Fruit fly (Drosophila melanogaster): ENCODE results near the gene CG17751.

The CG17751 gene

DNA sequence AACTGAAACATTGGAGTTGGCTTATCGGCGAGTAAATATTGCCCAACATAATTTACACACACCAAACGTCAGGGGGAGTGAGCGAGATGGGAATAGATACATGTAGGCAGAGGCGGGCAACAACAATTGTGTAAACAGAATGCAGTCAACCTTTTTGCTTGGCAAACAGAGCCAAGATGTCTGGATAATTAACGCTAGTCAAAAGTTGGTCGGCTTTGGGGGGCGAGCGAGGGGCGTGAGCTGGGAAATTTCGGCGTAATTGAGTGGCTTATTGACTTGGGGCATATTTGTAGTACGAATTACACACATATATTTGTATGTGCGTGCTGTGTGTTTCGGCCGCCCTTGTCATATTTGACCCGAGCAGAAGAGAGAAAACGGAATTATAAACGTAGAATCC, 22.2 kb upstream of the CG17751 start (continued):
- TF ChIP-seq Opbp (GFP tag; IDR thresholded peaks at IDR 0.05; ENCODE audit: partially characterized antibody), result no peak
- no peak for TF ChIP-seq al (GFP tag; IDR thresholded peaks at IDR 0.05)
- peak; percentile 32; the same call in 1 of the 2 replicates for TF ChIP-seq CG9932 (GFP tag; IDR thresholded peaks at IDR 0.05)
- no peak for TF ChIP-seq Dip3 (GFP tag; optimal IDR thresholded peaks at IDR 0.05)
- peak; percentile 67 for TF ChIP-seq CG32767 (GFP tag; IDR thresholded peaks at IDR 0.05)
- 0 out of 3 replicates have a peak, but pooled peaks have one; percentile 46 for TF ChIP-seq CG7357 (GFP tag; IDR thresholded peaks at IDR 0.05)
- TF ChIP-seq bowl (GFP tag; IDR thresholded peaks at IDR 0.05), result peak; percentile 51
- peak; percentile 68 for TF ChIP-seq slp2 (GFP tag; optimal IDR thresholded peaks at IDR 0.05)
- no peak for TF ChIP-seq CG16779 (GFP tag; IDR thresholded peaks at IDR 0.05)

DNA sequence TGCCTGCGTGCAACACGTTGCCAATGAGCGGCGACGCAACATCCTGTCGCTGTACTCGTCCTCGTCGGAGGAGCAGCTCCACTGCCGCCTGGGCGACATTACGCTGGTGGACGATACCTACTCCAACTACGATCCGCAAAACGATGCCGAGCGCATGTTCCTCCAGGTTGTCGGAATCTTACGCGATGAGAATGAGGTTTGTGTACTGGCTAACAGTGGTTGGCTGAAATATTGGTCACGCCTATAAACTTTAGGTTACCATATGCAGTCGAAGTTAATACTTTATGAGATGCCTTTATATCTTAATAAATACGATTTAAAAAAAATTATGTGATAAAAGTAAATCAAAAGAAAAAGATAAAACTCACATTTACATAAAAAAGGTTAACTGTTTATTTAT, 20.7 kb upstream of the CG17751 start:
- TF ChIP-seq HLH54F (GFP tag; optimal IDR thresholded peaks at IDR 0.05) (no peak), CG6272 (GFP tag; IDR thresholded peaks at IDR 0.05) (no peak), CG12744 (GFP tag; optimal IDR thresholded peaks at IDR 0.05) (no peak), CG8478 (optimal IDR thresholded peaks at IDR 0.05) (peak; percentile 22), CG2889 (GFP tag; IDR thresholded peaks at IDR 0.05) (no peak), bigmax (GFP tag; optimal IDR thresholded peaks at IDR 0.05) (no peak), slbo (GFP tag; IDR thresholded peaks at IDR 0.05) (peak; percentile 9; the same call in 1 of the 2 replicates), knrl (GFP tag; IDR thresholded peaks at IDR 0.05; ENCODE audit: partially characterized antibody) (0 out of 3 replicates have a peak, but pooled peaks have one; percentile 4), CG4730 (GFP tag; IDR thresholded peaks at IDR 0.05) (0 out of 2 replicates have a peak, but pooled peaks have one; percentile 5), ftz-f1 (GFP tag; optimal IDR thresholded peaks at IDR 0.05) (no peak), CG15073 (GFP tag; optimal IDR thresholded peaks at IDR 0.05) (peak; percentile 95), sima (GFP tag; optimal IDR thresholded peaks at IDR 0.05) (no peak), CG6791 (GFP tag; IDR thresholded peaks at IDR 0.05; ENCODE audit: partially characterized antibody) (no peak), Neu2 (GFP tag; optimal IDR thresholded peaks at IDR 0.05; ENCODE audit: borderline replicate concordance) (no peak), Oaz (GFP tag; IDR thresholded peaks at IDR 0.05) (no peak), CG16779 (GFP tag; IDR thresholded peaks at IDR 0.05) (no peak), tin (GFP tag; optimal IDR thresholded peaks at IDR 0.05) (no peak), TFAM (GFP tag; optimal IDR thresholded peaks at IDR 0.05) (no peak), ttk (GFP tag; IDR thresholded peaks at IDR 0.05) (no peak)

DNA sequence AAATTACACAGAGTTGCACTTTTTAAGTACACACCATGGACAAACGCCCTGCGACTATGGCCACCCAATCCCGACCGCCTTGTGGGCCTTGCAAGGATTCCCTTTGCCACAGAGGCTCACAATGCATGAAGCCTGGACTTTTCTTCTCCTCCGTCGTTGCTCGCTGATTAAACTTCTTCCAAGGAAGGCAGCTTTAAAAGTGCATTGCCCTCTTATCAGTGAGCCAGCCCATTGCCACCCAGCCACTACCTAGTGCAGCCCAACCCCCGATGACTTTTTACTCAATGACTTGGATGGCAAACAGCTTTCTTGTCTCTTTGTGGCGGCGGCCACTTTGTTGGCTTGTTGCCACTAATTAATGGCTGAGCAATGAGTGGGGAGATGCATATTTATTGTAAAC, 19.4 kb upstream of the CG17751 start:
- TF ChIP-seq crc (GFP tag; optimal IDR thresholded peaks at IDR 0.05), result no peak
- TF ChIP-seq zen (tag; optimal IDR thresholded peaks at IDR 0.05), result no peak
- no peak for TF ChIP-seq tx (GFP tag; optimal IDR thresholded peaks at IDR 0.05)
- no peak for TF ChIP-seq Myb (GFP tag; optimal IDR thresholded peaks at IDR 0.05)
- no peak for TF ChIP-seq hkb (optimal IDR thresholded peaks at IDR 0.05)
- no peak for TF ChIP-seq hkb (GFP tag; IDR thresholded peaks at IDR 0.05)
- no peak for TF ChIP-seq CG2202 (tag; optimal IDR thresholded peaks at IDR 0.05)
- TF ChIP-seq zen2 (GFP tag; IDR thresholded peaks at IDR 0.05; ENCODE audit: partially characterized antibody), result no peak
- TF ChIP-seq CG18476 (GFP tag; optimal IDR thresholded peaks at IDR 0.05), result no peak
- TF ChIP-seq CG7987 (GFP tag; optimal IDR thresholded peaks at IDR 0.05), result no peak
- no peak for TF ChIP-seq lilli (GFP tag; optimal IDR thresholded peaks at IDR 0.05)
- no peak for TF ChIP-seq Atf3 (GFP tag; optimal IDR thresholded peaks at IDR 0.05)
- TF ChIP-seq odd (GFP tag; optimal IDR thresholded peaks at IDR 0.05), result no peak
- TF ChIP-seq kah (GFP tag; optimal IDR thresholded peaks at IDR 0.05), result no peak
- TF ChIP-seq gce (GFP tag; IDR thresholded peaks at IDR 0.05), result no peak
- no peak for TF ChIP-seq CHES-1-like (GFP tag; optimal IDR thresholded peaks at IDR 0.05)
- no peak for TF ChIP-seq zfh1 (GFP tag; IDR thresholded peaks at IDR 0.05)
- TF ChIP-seq C15 (GFP tag; IDR thresholded peaks at IDR 0.05), result no peak
- TF ChIP-seq Gsc (GFP tag; IDR thresholded peaks at IDR 0.05), result no peak
